Worm (Caenorhabditis elegans) whole organism, L2 larva: Measurements from ENCODE around the gene srw-138.

Experiments
- F13H6.1 ChIP-seq: sonication (generic microtip); optimal IDR thresholded peaks from 2 replicates; lab custom pipeline; 2016; ENCODE audit warnings: missing genetic modification characterization, missing compliant biosample characterization
- Y55F3AM.14 ChIP-seq: fragments of 200-800 bp; sonication (Bioruptor generic); optimal IDR thresholded peaks from 2 replicates; lab custom pipeline; 2018; ENCODE audit warnings: mild to moderate bottlenecking, missing genetic modification characterization, missing compliant biosample characterization
- ama-1 ChIP-seq: fragments of 150-350 bp; optimal IDR thresholded peaks from 2 replicates; lab custom pipeline; 2018; ENCODE audit warnings: inconsistent platforms
- blmp-1 ChIP-seq: sonication (generic microtip); optimal IDR thresholded peaks from 2 replicates; lab custom pipeline; 2017; ENCODE audit warnings: missing genetic modification characterization, mild to moderate bottlenecking, missing compliant biosample characterization, antibody characterized with exemption, moderate library complexity; ENCODE audit not compliant: insufficient read depth
- ceh-82 ChIP-seq: fragments of 150-350 bp; optimal IDR thresholded peaks from 2 replicates; lab custom pipeline; 2014; ENCODE audit warnings: missing biosample characterization, missing genetic modification characterization
- dmd-4 ChIP-seq: sonication (generic microtip); optimal IDR thresholded peaks from 2 replicates; lab custom pipeline; 2017; ENCODE audit warnings: missing biosample characterization, missing genetic modification characterization
- egl-27 ChIP-seq: sonication (generic microtip); optimal IDR thresholded peaks from 3 replicates; lab custom pipeline; 2017; ENCODE audit warnings: missing biosample characterization, missing genetic modification reagents, missing genetic modification characterization
- lin-11 ChIP-seq: fragments of 150-350 bp; sonication (generic microtip); optimal IDR thresholded peaks from 2 replicates; lab custom pipeline; 2014; ENCODE audit warnings: missing biosample characterization, missing genetic modification characterization, inconsistent platforms, mixed read lengths
- lin-13 ChIP-seq: fragments of 150-350 bp; optimal IDR thresholded peaks from 2 replicates; lab custom pipeline; 2014; ENCODE audit warnings: missing biosample characterization, missing genetic modification reagents, missing genetic modification characterization
- lin-39 ChIP-seq: fragments of 150-350 bp; optimal IDR thresholded peaks from 2 replicates; lab custom pipeline; 2014; ENCODE audit warnings: missing biosample characterization, missing genetic modification reagents, missing genetic modification characterization
- lsy-2 ChIP-seq, 2 experiments: fragments of 150-350 bp in 1 of 2; sonication (generic microtip) in 1 of 2; optimal IDR thresholded peaks; 2 replicates each; lab custom pipeline; 2014 to 2017; ENCODE audit warnings: missing biosample characterization in 2 of 2, missing genetic modification characterization in 2 of 2
- mab-5 ChIP-seq: fragments of 150-350 bp; optimal IDR thresholded peaks from 2 replicates; lab custom pipeline; 2014; ENCODE audit warnings: missing biosample characterization, missing genetic modification characterization
- mbf-1 ChIP-seq: sonication (generic microtip); optimal IDR thresholded peaks from 2 replicates; lab custom pipeline; 2017; ENCODE audit warnings: missing biosample characterization, missing genetic modification characterization
- nhr-11 ChIP-seq: fragments of 150-350 bp; optimal IDR thresholded peaks from 2 replicates; lab custom pipeline; 2014; ENCODE audit warnings: missing biosample characterization, missing genetic modification characterization
- nhr-129 ChIP-seq: fragments of 150-350 bp; optimal IDR thresholded peaks from 2 replicates; lab custom pipeline; 2014; ENCODE audit warnings: missing biosample characterization, missing genetic modification characterization
- nhr-23 ChIP-seq: fragments of 150-350 bp; optimal IDR thresholded peaks from 2 replicates; lab custom pipeline; 2014; ENCODE audit warnings: missing biosample characterization, missing genetic modification reagents, missing genetic modification characterization
- nhr-25 ChIP-seq: fragments of 150-350 bp; sonication (generic microtip); optimal IDR thresholded peaks from 3 replicates; lab custom pipeline; 2014; ENCODE audit warnings: missing biosample characterization, missing genetic modification characterization
- nhr-6 ChIP-seq: fragments of 150-350 bp; optimal IDR thresholded peaks from 2 replicates; lab custom pipeline; 2014; ENCODE audit warnings: missing biosample characterization, missing genetic modification characterization
- nhr-77 ChIP-seq: fragments of 150-350 bp; optimal IDR thresholded peaks from 2 replicates; lab custom pipeline; 2014; ENCODE audit warnings: missing biosample characterization, missing genetic modification characterization
- sem-4 ChIP-seq: fragments of 150-350 bp; optimal IDR thresholded peaks from 2 replicates; lab custom pipeline; 2014; ENCODE audit warnings: missing biosample characterization, missing genetic modification reagents, missing genetic modification characterization
- skn-1 ChIP-seq: sonication (generic microtip); optimal IDR thresholded peaks from 2 replicates; lab custom pipeline; 2017; ENCODE audit warnings: missing biosample characterization, missing genetic modification characterization
- sma-3 ChIP-seq: sonication (generic microtip); optimal IDR thresholded peaks from 2 replicates; lab custom pipeline; 2016; ENCODE audit warnings: missing genetic modification reagents, missing genetic modification characterization, missing compliant biosample characterization
- unc-39 ChIP-seq: fragments of 150-350 bp; optimal IDR thresholded peaks from 2 replicates; lab custom pipeline; 2014; ENCODE audit warnings: missing biosample characterization, missing genetic modification characterization
- unc-62 ChIP-seq: fragments of 150-350 bp; optimal IDR thresholded peaks from 2 replicates; lab custom pipeline; 2014; ENCODE audit warnings: missing biosample characterization, missing genetic modification reagents, missing genetic modification characterization
- zag-1 ChIP-seq: fragments of 150-350 bp; optimal IDR thresholded peaks from 2 replicates; lab custom pipeline; 2014; ENCODE audit warnings: missing biosample characterization, missing genetic modification characterization
- ztf-11 ChIP-seq: sonication (generic microtip); optimal IDR thresholded peaks from 2 replicates; lab custom pipeline; 2017; ENCODE audit warnings: missing biosample characterization, missing genetic modification characterization

The srw-138 gene

DNA sequence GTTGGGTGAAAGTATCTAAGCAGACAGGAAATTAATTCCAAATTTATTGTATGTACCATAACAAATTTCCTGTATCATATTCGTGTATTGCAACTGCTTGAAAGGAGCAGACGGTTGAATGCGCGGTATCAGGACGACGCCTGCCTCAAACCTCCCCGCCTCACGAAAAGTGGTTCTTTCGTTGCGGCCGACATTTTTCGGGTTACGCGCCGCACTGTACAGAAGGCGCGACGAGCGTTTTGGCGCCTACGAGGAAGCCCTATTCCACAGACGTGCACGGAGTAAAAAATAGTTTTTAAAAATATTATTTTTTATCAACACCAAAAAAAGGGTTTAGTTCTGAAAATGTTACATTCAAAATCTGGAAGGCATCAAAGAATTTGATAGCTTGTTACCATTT, 42.7 kb downstream of the srw-138 start:
- TF ChIP-seq zag-1 (tag; lab: Kevin White, UChicago) (no peak), lin-11 (tag; lab: Kevin White, UChicago) (no peak), lin-13 (no peak)

DNA sequence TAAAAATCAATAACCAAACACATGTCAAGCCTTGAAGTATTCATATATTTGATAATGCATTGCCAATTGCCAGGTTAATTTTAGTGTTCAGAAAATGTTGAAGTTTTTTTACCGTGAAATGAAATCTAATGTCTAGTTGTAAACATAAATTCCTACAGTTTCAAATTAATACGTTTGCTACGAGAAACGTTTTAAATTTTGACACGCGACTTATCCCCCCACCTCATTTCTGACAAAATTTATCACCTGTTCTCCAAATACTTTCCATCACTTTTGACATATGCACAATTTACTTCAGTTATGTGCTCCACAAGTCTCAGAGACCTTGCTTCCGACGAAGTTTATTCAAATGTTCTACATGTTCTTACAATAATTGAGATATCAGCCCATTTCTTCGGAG, 48.9 kb downstream of the srw-138 start, which contains the start of gene srh-146:
srh-146 (plus strand) TSS at position 301 of the 400 bp plus-strand sequence.
- no peak for TF ChIP-seq lsy-2 (tag; optimal IDR thresholded peaks at IDR 0.05; lab: Kevin White, UChicago)
- TF ChIP-seq lin-39 (tag; lab: Kevin White, UChicago), result no peak
- TF ChIP-seq sma-3 (GFP tag; lab: Kevin White, UChicago), result no peak
- no peak for TF ChIP-seq nhr-11 (tag; lab: Kevin White, UChicago)
- no peak for TF ChIP-seq mab-5 (tag; lab: Kevin White, UChicago)
- no peak for TF ChIP-seq ama-1 (lab: Kevin White, UChicago)
- no peak for TF ChIP-seq ztf-11
- TF ChIP-seq mbf-1 (tag; lab: Kevin White, UChicago), result no peak
- TF ChIP-seq F13H6.1 (tag; lab: Kevin White, UChicago), result no peak
- TF ChIP-seq Y55F3AM.14, result no peak
- no peak for TF ChIP-seq nhr-129 (tag; lab: Kevin White, UChicago)
- TF ChIP-seq lin-13, result no peak

DNA sequence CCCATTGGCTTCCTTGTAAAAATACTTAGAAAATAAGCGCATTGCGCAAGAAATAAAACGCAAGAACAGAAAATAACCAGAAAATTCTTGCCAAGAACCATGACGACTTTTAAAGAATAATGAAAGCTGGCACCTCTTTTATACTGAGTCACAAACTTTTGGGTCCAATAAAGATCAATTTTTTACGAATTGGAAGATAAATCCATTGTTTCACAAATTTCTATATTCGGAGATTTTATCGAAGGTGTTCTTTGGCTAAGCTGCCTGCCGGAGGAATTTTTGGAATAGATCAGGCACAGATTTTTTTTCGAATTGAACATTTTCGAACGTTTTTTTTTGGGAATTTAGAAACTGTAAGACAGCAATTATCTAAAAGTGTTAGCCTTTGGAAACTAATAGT, 50.0 kb downstream of the srw-138 start, which contains the start of gene C31B8.9:
C31B8.9 (minus strand) TSS at position 101 of the 400 bp plus-strand sequence.
- no peak for TF ChIP-seq egl-27 (tag; lab: Kevin White, UChicago)
- TF ChIP-seq blmp-1, result no peak
- TF ChIP-seq nhr-25 (tag; lab: Kevin White, UChicago), result no peak
- no peak for TF ChIP-seq nhr-23 (tag; lab: Kevin White, UChicago)
- no peak for TF ChIP-seq lin-39 (tag; lab: Kevin White, UChicago)
- no peak for TF ChIP-seq unc-39 (tag; lab: Kevin White, UChicago)
- TF ChIP-seq dmd-4 (tag; lab: Kevin White, UChicago), result no peak
- TF ChIP-seq nhr-6 (tag; lab: Kevin White, UChicago), result no peak
- no peak for TF ChIP-seq unc-62
- no peak for TF ChIP-seq skn-1
- TF ChIP-seq mab-5 (tag; lab: Kevin White, UChicago), result no peak
- TF ChIP-seq ceh-82, result no peak
- no peak for TF ChIP-seq nhr-77 (tag; lab: Kevin White, UChicago)
- TF ChIP-seq ama-1 (lab: Kevin White, UChicago), result no peak
- TF ChIP-seq sem-4 (tag; lab: Kevin White, UChicago), result no peak
- TF ChIP-seq lsy-2 (tag; optimal IDR thresholded peaks at IDR 0.05; lab: Kevin White, UChicago), result no peak
